Fruit fly (Drosophila melanogaster) whole organism, adult: Measurements from ENCODE around the gene P5cr-2.

Experiments
- CG11617 ChIP-seq: fragments of 200-800 bp; sonication (Bioruptor generic); optimal IDR thresholded peaks from 2 replicates; lab custom pipeline; 2017; ENCODE audit warnings: mild to moderate bottlenecking, missing biosample characterization, missing genetic modification reagents, missing genetic modification characterization
- CG12768 ChIP-seq: fragments of 200-800 bp; sonication (Bioruptor generic); optimal IDR thresholded peaks from 2 replicates; lab custom pipeline; 2017; ENCODE audit warnings: missing biosample characterization, missing genetic modification characterization, mild to moderate bottlenecking, moderate library complexity, missing genetic modification reagents
- CG14711 ChIP-seq: fragments of 200-800 bp; sonication (Bioruptor generic); optimal IDR thresholded peaks from 2 replicates; lab custom pipeline; 2018; ENCODE audit warnings: missing biosample characterization, mild to moderate bottlenecking, missing genetic modification characterization, moderate library complexity
- CG1620 ChIP-seq: fragments of 200-800 bp; sonication (Bioruptor generic); optimal IDR thresholded peaks from 2 replicates; lab custom pipeline; 2016; ENCODE audit warnings: missing biosample characterization, missing genetic modification characterization
- CG33017 ChIP-seq: fragments of 200-800 bp; sonication (Bioruptor generic); optimal IDR thresholded peaks from 2 replicates; lab custom pipeline; 2018; ENCODE audit warnings: missing biosample characterization, mild to moderate bottlenecking, missing genetic modification characterization, moderate library complexity
- CG5204 ChIP-seq: fragments of 200-800 bp; sonication (Bioruptor generic); optimal IDR thresholded peaks from 2 replicates; lab custom pipeline; 2016; ENCODE audit warnings: missing biosample characterization, missing genetic modification characterization
- CG7045 ChIP-seq: fragments of 200-800 bp; sonication (Bioruptor generic); optimal IDR thresholded peaks from 2 replicates; lab custom pipeline; 2017; ENCODE audit warnings: missing biosample characterization, mild to moderate bottlenecking, missing genetic modification characterization
- CG7101 ChIP-seq: fragments of 200-800 bp; sonication (Bioruptor generic); optimal IDR thresholded peaks from 2 replicates; lab custom pipeline; 2018; ENCODE audit warnings: missing biosample characterization, mild to moderate bottlenecking, missing genetic modification characterization, moderate library complexity
- Clk ChIP-seq: fragments of 200-800 bp; sonication (Bioruptor generic); optimal IDR thresholded peaks from 2 replicates; lab custom pipeline; 2017; ENCODE audit warnings: missing biosample characterization, missing genetic modification characterization
- Crg-1 ChIP-seq: fragments of 200-800 bp; sonication (Bioruptor generic); optimal IDR thresholded peaks from 2 replicates; lab custom pipeline; 2016; ENCODE audit warnings: missing biosample characterization, missing genetic modification characterization
- Hr96 ChIP-seq: fragments of 200-800 bp; sonication (Bioruptor generic); optimal IDR thresholded peaks from 2 replicates; lab custom pipeline; 2016; ENCODE audit warnings: missing biosample characterization, missing genetic modification characterization
- Mnt ChIP-seq: fragments of 200-800 bp; sonication (Bioruptor generic); optimal IDR thresholded peaks from 2 replicates; lab custom pipeline; 2016; ENCODE audit warnings: missing biosample characterization, mild to moderate bottlenecking, missing genetic modification characterization
- bab1 ChIP-seq: fragments of 200-800 bp; sonication (Bioruptor generic); optimal IDR thresholded peaks from 3 replicates; lab custom pipeline; 2019; ENCODE audit warnings: missing biosample characterization, mild to moderate bottlenecking, missing genetic modification characterization, moderate library complexity
- cic ChIP-seq: fragments of 200-800 bp; sonication (Bioruptor generic); optimal IDR thresholded peaks from 2 replicates; lab custom pipeline; 2017; ENCODE audit warnings: missing biosample characterization, mild to moderate bottlenecking, missing genetic modification characterization, moderate library complexity
- cnc ChIP-seq, 2 experiments: fragments of >200 bp; optimal IDR thresholded peaks; 2 replicates each; lab custom pipeline; 2017
- kay ChIP-seq: fragments of 200-800 bp; sonication (Bioruptor generic); peaks from one replicate; lab custom pipeline; 2016; ENCODE audit warnings: missing biosample characterization, missing genetic modification characterization, borderline replicate concordance
- ovo ChIP-seq: fragments of 200-800 bp; sonication (Bioruptor generic); optimal IDR thresholded peaks from 2 replicates; lab custom pipeline; 2016; ENCODE audit warnings: missing biosample characterization, missing genetic modification characterization
- pad ChIP-seq: fragments of 200-800 bp; sonication (Bioruptor generic); optimal IDR thresholded peaks from 3 replicates; lab custom pipeline; 2017; ENCODE audit warnings: missing biosample characterization, missing genetic modification characterization, mild to moderate bottlenecking, moderate library complexity, missing genetic modification reagents
- tj ChIP-seq: fragments of 200-800 bp; sonication (Bioruptor generic); optimal IDR thresholded peaks from 3 replicates; lab custom pipeline; 2017; ENCODE audit warnings: missing biosample characterization, mild to moderate bottlenecking, missing genetic modification characterization, moderate library complexity
- toe ChIP-seq: fragments of 200-800 bp; sonication (Bioruptor generic); optimal IDR thresholded peaks from 2 replicates; lab custom pipeline; 2016; ENCODE audit warnings: missing biosample characterization, missing genetic modification characterization

Gene P5cr-2

dm6 chr3R:17540497-17540822 is 5.8 kb downstream of the P5cr-2 start:
- TF ChIP-seq Mnt (GFP tag; lab: Kevin White, UChicago) (no peak), pad (GFP tag; lab: Kevin White, UChicago) (no peak), CG1620 (GFP tag; lab: Kevin White, UChicago) (no peak), Clk (GFP tag; lab: Kevin White, UChicago) (no peak), CG14711 (tag; lab: Kevin White, UChicago) (no peak), cnc (optimal IDR thresholded peaks at IDR 0.05; lab: Kevin White, UChicago) (no peak), cic (GFP tag; lab: Kevin White, UChicago) (no peak), CG5204 (GFP tag; lab: Kevin White, UChicago) (no peak), CG33017 (tag; lab: Kevin White, UChicago) (no peak)

- TF ChIP-seq cnc (optimal IDR thresholded peaks at IDR 0.05; lab: Kevin White, UChicago) (no peak), Crg-1 (GFP tag; lab: Kevin White, UChicago) (no peak), cic (GFP tag; lab: Kevin White, UChicago) (no peak), kay (GFP tag; lab: Kevin White, UChicago) (no peak), toe (GFP tag; lab: Kevin White, UChicago) (no peak)
Observed at dm6 chr3R:17544594-17544993, 10.0 kb downstream of the P5cr-2 start.

- TF ChIP-seq CG12768 (GFP tag; lab: Kevin White, UChicago), result no peak
- TF ChIP-seq kay (GFP tag; lab: Kevin White, UChicago), result no peak
- no peak for TF ChIP-seq CG7045 (GFP tag; lab: Kevin White, UChicago)
- TF ChIP-seq pad (GFP tag; lab: Kevin White, UChicago), result no peak
- TF ChIP-seq Hr96, result no peak
- no peak for TF ChIP-seq CG7101
- TF ChIP-seq cnc (optimal IDR thresholded peaks at IDR 0.05; lab: Kevin White, UChicago), result peak in 1 of 2 experiments; percentile 4
- no peak for TF ChIP-seq toe (GFP tag; lab: Kevin White, UChicago)
- TF ChIP-seq bab1 (GFP tag; lab: Kevin White, UChicago), result peak; percentile 5
- no peak for TF ChIP-seq CG14711 (tag; lab: Kevin White, UChicago)
- no peak for TF ChIP-seq Crg-1 (GFP tag; lab: Kevin White, UChicago)
- TF ChIP-seq CG33017 (tag; lab: Kevin White, UChicago), result no peak
- peak; percentile 62 for TF ChIP-seq tj
- no peak for TF ChIP-seq CG1620 (GFP tag; lab: Kevin White, UChicago)
- TF ChIP-seq CG5204 (GFP tag; lab: Kevin White, UChicago), result no peak
- no peak for TF ChIP-seq Clk (GFP tag; lab: Kevin White, UChicago)
- TF ChIP-seq Mnt (GFP tag; lab: Kevin White, UChicago), result no peak
- TF ChIP-seq ovo (GFP tag; lab: Kevin White, UChicago), result no peak
- TF ChIP-seq cic (GFP tag; lab: Kevin White, UChicago), result no peak
- TF ChIP-seq CG11617 (GFP tag; lab: Kevin White, UChicago), result peak; percentile 18
Observed at dm6 chr3R:17546115-17546705, 11.6 kb downstream of the P5cr-2 start, which contains the start of gene Prx3. Gene Prx3 (minus strand): TSS chr3R:17546531.

- no peak for TF ChIP-seq tj
- TF ChIP-seq CG1620 (GFP tag; lab: Kevin White, UChicago), result no peak
- TF ChIP-seq CG7101, result no peak
- TF ChIP-seq cic (GFP tag; lab: Kevin White, UChicago), result no peak
- no peak for TF ChIP-seq kay (GFP tag; lab: Kevin White, UChicago)
- TF ChIP-seq pad (GFP tag; lab: Kevin White, UChicago), result no peak
- TF ChIP-seq bab1 (GFP tag; lab: Kevin White, UChicago), result no peak
- TF ChIP-seq Mnt (GFP tag; lab: Kevin White, UChicago), result no peak
- no peak for TF ChIP-seq CG7045 (GFP tag; lab: Kevin White, UChicago)
Observed at dm6 chr3R:17549985-17550384, 15.4 kb downstream of the P5cr-2 start.

- TF ChIP-seq Clk (GFP tag; lab: Kevin White, UChicago), result no peak
- TF ChIP-seq CG1620 (GFP tag; lab: Kevin White, UChicago), result no peak
- no peak for TF ChIP-seq CG7045 (GFP tag; lab: Kevin White, UChicago)
- TF ChIP-seq cic (GFP tag; lab: Kevin White, UChicago), result no peak
- no peak for TF ChIP-seq CG11617 (GFP tag; lab: Kevin White, UChicago)
- TF ChIP-seq pad (GFP tag; lab: Kevin White, UChicago), result no peak
- no peak for TF ChIP-seq Mnt (GFP tag; lab: Kevin White, UChicago)
- no peak for TF ChIP-seq Crg-1 (GFP tag; lab: Kevin White, UChicago)
- TF ChIP-seq tj, result no peak
- TF ChIP-seq ovo (GFP tag; lab: Kevin White, UChicago), result no peak
- TF ChIP-seq kay (GFP tag; lab: Kevin White, UChicago), result no peak
- TF ChIP-seq CG7101, result no peak
Observed at dm6 chr3R:17550827-17551468, 16.3 kb downstream of the P5cr-2 start.

- TF ChIP-seq Hr96 (no peak), cic (GFP tag; lab: Kevin White, UChicago) (no peak), cnc (optimal IDR thresholded peaks at IDR 0.05; lab: Kevin White, UChicago) (no peak), Mnt (GFP tag; lab: Kevin White, UChicago) (no peak), CG14711 (tag; lab: Kevin White, UChicago) (no peak)
Observed at dm6 chr3R:17557487-17557886, 22.9 kb downstream of the P5cr-2 start.
